Fruit fly (Drosophila melanogaster) whole organism, embryonic: ENCODE data around the gene mRpS7.
A peak's percentile ranks its signal among the peaks of the same experiment; 100 is the strongest.

Source experiments
- Atf-2 ChIP-seq: fragments of 200-800 bp; sonication (Bioruptor generic); optimal IDR thresholded peaks from 2 replicates; lab custom pipeline; 2016; ENCODE audit warnings: missing biosample characterization, missing genetic modification characterization
- CG10366 ChIP-seq: fragments of 200-800 bp; sonication (Bioruptor generic); IDR thresholded peaks from 2 replicates; pipeline ENCODE4 v1.3.6; 2022; ENCODE audit warnings: missing biosample characterization, missing genetic modification characterization
- CG10565 ChIP-seq: fragments of 200-800 bp; sonication (Bioruptor generic); optimal IDR thresholded peaks from 3 replicates; lab custom pipeline; 2016; ENCODE audit warnings: missing biosample characterization, mild to moderate bottlenecking, missing genetic modification characterization
- CG11085 ChIP-seq: fragments of 200-800 bp; sonication (Bioruptor generic); IDR thresholded peaks from 2 replicates; pipeline ENCODE4 v1.3.6; 2022; ENCODE audit warnings: missing biosample characterization, missing genetic modification characterization
- CG12155 ChIP-seq: fragments of 200-800 bp; sonication (Bioruptor generic); optimal IDR thresholded peaks from 3 replicates; lab custom pipeline; 2016; ENCODE audit warnings: missing biosample characterization, missing genetic modification characterization
- CG1233 ChIP-seq: fragments of 200-800 bp; sonication (Bioruptor generic); optimal IDR thresholded peaks from 4 replicates; lab custom pipeline; 2018; ENCODE audit warnings: missing biosample characterization, mild to moderate bottlenecking, missing genetic modification characterization
- CG13123 ChIP-seq: fragments of 200-800 bp; sonication (Bioruptor generic); optimal IDR thresholded peaks from 2 replicates; lab custom pipeline; 2016; ENCODE audit warnings: missing biosample characterization, missing genetic modification characterization
- CG14441 ChIP-seq: fragments of 200-800 bp; sonication (Bioruptor generic); IDR thresholded peaks from 2 replicates; pipeline ENCODE4 v1.3.6; 2022; ENCODE audit warnings: missing biosample characterization, missing genetic modification characterization
- CG1602 ChIP-seq: fragments of 200-800 bp; sonication (Bioruptor generic); optimal IDR thresholded peaks from 3 replicates; lab custom pipeline; 2016; ENCODE audit warnings: missing biosample characterization, missing genetic modification characterization
- CG17802 ChIP-seq: fragments of 200-800 bp; sonication (Bioruptor generic); optimal IDR thresholded peaks from 2 replicates; lab custom pipeline; 2018; ENCODE audit warnings: missing biosample characterization, mild to moderate bottlenecking, missing genetic modification characterization, moderate library complexity
- CG1792 ChIP-seq: fragments of 200-800 bp; sonication (Bioruptor generic); optimal IDR thresholded peaks from 2 replicates; lab custom pipeline; 2016; ENCODE audit warnings: missing biosample characterization, missing genetic modification characterization
- CG18764 ChIP-seq: fragments of 200-800 bp; sonication (Bioruptor generic); optimal IDR thresholded peaks from 3 replicates; lab custom pipeline; 2016; ENCODE audit warnings: missing biosample characterization, missing genetic modification characterization
- CG2120 ChIP-seq: fragments of 200-800 bp; sonication (Bioruptor generic); optimal IDR thresholded peaks from 3 replicates; lab custom pipeline; 2016; ENCODE audit warnings: missing biosample characterization, missing genetic modification characterization
- CG2202 ChIP-seq: fragments of 200-800 bp; sonication (Bioruptor generic); optimal IDR thresholded peaks from 2 replicates; lab custom pipeline; 2018; ENCODE audit warnings: missing biosample characterization, mild to moderate bottlenecking, missing genetic modification characterization
- CG3163 ChIP-seq: fragments of 200-800 bp; sonication (Bioruptor generic); optimal IDR thresholded peaks from 3 replicates; lab custom pipeline; 2016; ENCODE audit warnings: missing biosample characterization, missing genetic modification characterization
- CG3995 ChIP-seq: fragments of 200-800 bp; sonication (Bioruptor generic); optimal IDR thresholded peaks from 3 replicates; lab custom pipeline; 2016; ENCODE audit warnings: missing biosample characterization, missing genetic modification characterization
- CG5245 ChIP-seq: fragments of 200-800 bp; sonication (Bioruptor generic); optimal IDR thresholded peaks from 3 replicates; lab custom pipeline; 2016; ENCODE audit warnings: missing biosample characterization, missing genetic modification characterization
- CG5953 ChIP-seq: fragments of 200-800 bp; sonication (Bioruptor generic); IDR thresholded peaks from 2 replicates; pipeline ENCODE4 v1.3.6; 2022; ENCODE audit warnings: missing biosample characterization, missing genetic modification characterization
- CG6175 ChIP-seq: fragments of 200-800 bp; sonication (Bioruptor generic); IDR thresholded peaks from 3 replicates; pipeline ENCODE4 v1.3.6; 2022; ENCODE audit warnings: missing biosample characterization, missing genetic modification characterization
- CG7357 ChIP-seq: fragments of 200-800 bp; sonication (Bioruptor generic); IDR thresholded peaks from 3 replicates; pipeline ENCODE4 v1.3.6; 2022; ENCODE audit warnings: missing biosample characterization, missing genetic modification characterization
- CG7372 ChIP-seq: fragments of 200-800 bp; sonication (Bioruptor generic); IDR thresholded peaks from 2 replicates; pipeline ENCODE4 v1.3.6; 2022; ENCODE audit warnings: missing biosample characterization, missing genetic modification characterization
- CG8765 ChIP-seq: fragments of 200-800 bp; sonication (Bioruptor generic); IDR thresholded peaks from 2 replicates; pipeline ENCODE4 v1.3.6; 2022; ENCODE audit warnings: missing biosample characterization, missing genetic modification characterization
- CG8944 ChIP-seq: fragments of 200-800 bp; sonication (Bioruptor generic); optimal IDR thresholded peaks from 3 replicates; lab custom pipeline; 2016; ENCODE audit warnings: missing biosample characterization, missing genetic modification characterization
- CG9609 ChIP-seq: fragments of 200-800 bp; sonication (Bioruptor generic); optimal IDR thresholded peaks from 3 replicates; lab custom pipeline; 2016; ENCODE audit warnings: missing biosample characterization, missing genetic modification characterization
- Camta ChIP-seq: fragments of 200-800 bp; sonication (Bioruptor generic); optimal IDR thresholded peaks from 2 replicates; lab custom pipeline; 2016; ENCODE audit warnings: missing biosample characterization, missing genetic modification characterization
- Doc2 ChIP-seq: fragments of 200-800 bp; sonication (Bioruptor generic); IDR thresholded peaks from 2 replicates; pipeline ENCODE4 v1.3.6; 2022; ENCODE audit warnings: missing biosample characterization, missing genetic modification characterization
- Dp ChIP-seq: fragments of 200-800 bp; sonication (Bioruptor generic); optimal IDR thresholded peaks from 2 replicates; lab custom pipeline; 2018; ENCODE audit warnings: missing biosample characterization, mild to moderate bottlenecking, missing genetic modification characterization, moderate library complexity
- Dref ChIP-seq: fragments of 200-800 bp; sonication (Bioruptor generic); IDR thresholded peaks from 2 replicates; pipeline ENCODE4 v1.3.6; 2022; ENCODE audit warnings: missing biosample characterization, missing genetic modification characterization
- HLH3B ChIP-seq: fragments of 200-800 bp; sonication (Bioruptor generic); IDR thresholded peaks from 2 replicates; pipeline ENCODE4 v1.3.6; 2022; ENCODE audit warnings: missing biosample characterization, missing genetic modification characterization
- Hand ChIP-seq: fragments of 200-800 bp; sonication (Bioruptor generic); optimal IDR thresholded peaks from 2 replicates; lab custom pipeline; 2017; ENCODE audit warnings: mild to moderate bottlenecking, missing biosample characterization, missing genetic modification reagents, missing genetic modification characterization
- Hmr ChIP-seq: fragments of 200-800 bp; sonication (Bioruptor generic); optimal IDR thresholded peaks from 3 replicates; lab custom pipeline; 2017; ENCODE audit warnings: mild to moderate bottlenecking, missing biosample characterization, missing genetic modification reagents, missing genetic modification characterization
- Hr78 ChIP-seq, 2 experiments: fragments of 200-800 bp in 1 of 2; fragments of >200 bp in 1 of 2; sonication (Bioruptor generic) in 1 of 2; optimal IDR thresholded peaks; 2 replicates each; lab custom pipeline; 2017 to 2019; ENCODE audit warnings: missing biosample characterization in 2 of 2, missing genetic modification characterization in 2 of 2, mild to moderate bottlenecking in 1 of 2, moderate library complexity in 1 of 2
- MBD-R2 ChIP-seq: fragments of 200-800 bp; sonication (Bioruptor generic); IDR thresholded peaks from 2 replicates; pipeline ENCODE4 v1.3.6; 2022; ENCODE audit warnings: missing biosample characterization, missing genetic modification characterization
- Mad ChIP-seq: fragments of 200-800 bp; sonication (Bioruptor generic); optimal IDR thresholded peaks from 2 replicates; lab custom pipeline; 2016; ENCODE audit warnings: missing biosample characterization, missing genetic modification characterization
- Max ChIP-seq: fragments of 200-800 bp; sonication (Bioruptor generic); optimal IDR thresholded peaks from 2 replicates; lab custom pipeline; 2016; ENCODE audit warnings: missing biosample characterization, mild to moderate bottlenecking, missing genetic modification characterization
- Poxn ChIP-seq: fragments of 200-800 bp; sonication (Bioruptor generic); IDR thresholded peaks from 2 replicates; pipeline ENCODE4 v1.3.6; 2022; ENCODE audit warnings: missing biosample characterization, missing genetic modification characterization
- Rx ChIP-seq: fragments of 200-800 bp; sonication (Bioruptor generic); IDR thresholded peaks from 2 replicates; pipeline ENCODE4 v1.3.6; 2022; ENCODE audit warnings: missing biosample characterization, missing genetic modification characterization
- Sin3A ChIP-seq: fragments of >200 bp; optimal IDR thresholded peaks from 2 replicates; lab custom pipeline; 2018
- Taf1 ChIP-seq: fragments of 200-800 bp; sonication (Bioruptor generic); IDR thresholded peaks from 2 replicates; pipeline ENCODE4 v1.3.6; 2022; ENCODE audit warnings: missing biosample characterization, missing genetic modification characterization
- abd-A ChIP-seq: fragments of 200-800 bp; sonication (Bioruptor generic); optimal IDR thresholded peaks from 3 replicates; lab custom pipeline; 2019; ENCODE audit warnings: missing biosample characterization, mild to moderate bottlenecking, missing genetic modification characterization, moderate library complexity
- aop ChIP-seq: fragments of 200-800 bp; sonication (Bioruptor generic); IDR thresholded peaks from 2 replicates; pipeline ENCODE4 v1.3.6; 2022; ENCODE audit warnings: missing biosample characterization, missing genetic modification characterization
- bab2 ChIP-seq: fragments of 200-800 bp; sonication (Bioruptor generic); optimal IDR thresholded peaks from 2 replicates; lab custom pipeline; 2016; ENCODE audit warnings: missing biosample characterization, missing genetic modification characterization
- btn ChIP-seq: fragments of 200-800 bp; sonication (Bioruptor generic); optimal IDR thresholded peaks from 2 replicates; lab custom pipeline; 2016; ENCODE audit warnings: missing biosample characterization, missing genetic modification characterization
- cg ChIP-seq: fragments of 200-800 bp; sonication (Bioruptor generic); optimal IDR thresholded peaks from 3 replicates; lab custom pipeline; 2019; ENCODE audit warnings: missing biosample characterization, mild to moderate bottlenecking, missing genetic modification characterization, moderate library complexity
- crc ChIP-seq: fragments of 200-800 bp; sonication (Bioruptor generic); optimal IDR thresholded peaks from 2 replicates; lab custom pipeline; 2016; ENCODE audit warnings: missing biosample characterization, missing genetic modification characterization
- fu2 ChIP-seq: fragments of 200-800 bp; sonication (Bioruptor generic); optimal IDR thresholded peaks from 2 replicates; lab custom pipeline; 2016; ENCODE audit warnings: missing biosample characterization, missing genetic modification characterization
- gcm2 ChIP-seq: fragments of 200-800 bp; sonication (Bioruptor generic); optimal IDR thresholded peaks from 2 replicates; lab custom pipeline; 2016; ENCODE audit warnings: missing biosample characterization, missing genetic modification characterization
- ind ChIP-seq: fragments of 200-800 bp; sonication (Bioruptor generic); optimal IDR thresholded peaks from 3 replicates; lab custom pipeline; 2016; ENCODE audit warnings: missing biosample characterization, missing genetic modification characterization
- ken ChIP-seq: fragments of 200-800 bp; sonication (Bioruptor generic); IDR thresholded peaks from 3 replicates; pipeline ENCODE4 v1.3.6; 2022; ENCODE audit warnings: missing biosample characterization, missing genetic modification characterization
- klu ChIP-seq: fragments of 200-800 bp; sonication (Bioruptor generic); IDR thresholded peaks from 2 replicates; pipeline ENCODE4 v1.3.6; 2022; ENCODE audit warnings: missing biosample characterization, missing genetic modification characterization
- odd ChIP-seq: fragments of 200-800 bp; sonication (Bioruptor generic); optimal IDR thresholded peaks from 2 replicates; lab custom pipeline; 2017; ENCODE audit warnings: missing biosample characterization, mild to moderate bottlenecking, missing genetic modification characterization
- psq ChIP-seq: fragments of 200-800 bp; sonication (Bioruptor generic); optimal IDR thresholded peaks from 2 replicates; lab custom pipeline; 2017; ENCODE audit warnings: missing biosample characterization, missing genetic modification characterization
- seq ChIP-seq: fragments of 200-800 bp; sonication (Bioruptor generic); IDR thresholded peaks from 2 replicates; pipeline ENCODE4 v1.3.6; 2022; ENCODE audit warnings: missing biosample characterization, missing genetic modification characterization
- sqz ChIP-seq: fragments of 200-800 bp; sonication (Bioruptor generic); optimal IDR thresholded peaks from 3 replicates; lab custom pipeline; 2018; ENCODE audit warnings: missing biosample characterization, mild to moderate bottlenecking, missing genetic modification characterization
- vfl ChIP-seq: fragments of 200-800 bp; sonication (Bioruptor generic); optimal IDR thresholded peaks from 2 replicates; lab custom pipeline; 2016; ENCODE audit warnings: missing biosample characterization, missing genetic modification characterization

Gene mRpS7

DNA sequence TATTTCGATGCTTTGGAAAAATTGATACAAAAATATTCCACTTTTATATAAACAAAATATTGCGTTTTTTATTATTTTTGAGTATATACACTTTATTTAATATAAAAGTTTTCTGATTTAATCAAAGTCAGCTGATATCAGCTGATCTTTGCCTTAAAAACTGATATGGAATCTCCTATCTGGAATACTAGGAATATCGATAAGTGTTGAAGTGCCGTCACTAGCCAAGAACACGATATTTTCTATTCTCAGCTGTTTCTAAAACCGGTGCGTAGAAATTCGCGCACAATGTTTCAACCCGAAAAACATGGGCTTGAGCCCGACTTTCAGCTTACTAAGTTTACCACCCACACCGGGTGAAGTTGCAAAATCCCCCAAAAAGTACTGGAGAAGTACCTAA, 44.0 kb upstream of the mRpS7 start, which contains the start of gene Sps2 (continued):
- TF ChIP-seq Taf1 (no peak), CG3163 (no peak), Mad (GFP tag; lab: Kevin White, UChicago) (no peak), CG5953 (GFP tag; lab: Robert Waterston, UW) (no peak), Dp (GFP tag; lab: Kevin White, UChicago) (peak; percentile 18), CG6175 (GFP tag; lab: Robert Waterston, UW) (no peak), CG2202 (tag; lab: Kevin White, UChicago) (no peak), klu (no peak), Hr78 (GFP tag; optimal IDR thresholded peaks at IDR 0.05; lab: Kevin White, UChicago) (no peak), Doc2 (GFP tag; lab: Robert Waterston, UW) (no peak), sqz (GFP tag; lab: Kevin White, UChicago) (no peak), Sin3A (lab: Kevin White, UChicago) (no peak), vfl (GFP tag; lab: Kevin White, UChicago) (no peak), odd (GFP tag; lab: Kevin White, UChicago) (no peak), CG12155 (GFP tag; lab: Kevin White, UChicago) (no peak), CG10366 (GFP tag; lab: Robert Waterston, UW) (no peak), CG8944 (GFP tag; lab: Kevin White, UChicago) (no peak), Camta (no peak), CG7372 (GFP tag; lab: Robert Waterston, UW) (no peak), CG2120 (peak; percentile 18), CG17802 (no peak), CG18764 (GFP tag; lab: Kevin White, UChicago) (no peak), CG7357 (GFP tag; lab: Robert Waterston, UW) (no peak), CG3995 (GFP tag; lab: Kevin White, UChicago) (no peak), seq (GFP tag; lab: Robert Waterston, UW) (no peak), abd-A (no peak), HLH3B (GFP tag; lab: Robert Waterston, UW) (no peak), cg (GFP tag; lab: Kevin White, UChicago) (no peak), fu2 (no peak), CG8765 (GFP tag; lab: Robert Waterston, UW) (no peak), gcm2 (GFP tag; lab: Kevin White, UChicago) (no peak), Poxn (no peak), ind (no peak), CG1602 (GFP tag; lab: Kevin White, UChicago) (no peak), CG5245 (GFP tag; lab: Kevin White, UChicago) (no peak), CG11085 (GFP tag; lab: Robert Waterston, UW) (no peak), MBD-R2 (peak; percentile 89), bab2 (GFP tag; lab: Kevin White, UChicago) (no peak), CG10565 (GFP tag; lab: Kevin White, UChicago) (no peak), CG1792 (GFP tag; lab: Kevin White, UChicago) (no peak), psq (GFP tag; lab: Kevin White, UChicago) (no peak), Max (GFP tag; lab: Kevin White, UChicago) (peak; percentile 3), Atf-2 (GFP tag; lab: Kevin White, UChicago) (no peak), Hmr (GFP tag; lab: Kevin White, UChicago) (no peak), Rx (GFP tag; lab: Robert Waterston, UW) (no peak), CG9609 (GFP tag; lab: Kevin White, UChicago) (no peak), ken (GFP tag; lab: Robert Waterston, UW) (no peak), CG13123 (GFP tag; lab: Kevin White, UChicago) (no peak), aop (no peak), crc (GFP tag; lab: Kevin White, UChicago) (no peak), CG14441 (peak; percentile 37; the same call in 1 of the 2 replicates), btn (no peak), CG1233 (GFP tag; lab: Kevin White, UChicago) (no peak), Hand (GFP tag; lab: Kevin White, UChicago) (no peak), Dref (GFP tag; lab: Robert Waterston, UW) (peak; percentile 72)
